Worm (Caenorhabditis elegans) whole organism, early embryonic: ENCODE data around the gene srd-40.

Experiments used
- B0310.2 ChIP-seq: sonication (generic microtip); optimal IDR thresholded peaks from 2 replicates; lab custom pipeline; 2016; ENCODE audit warnings: mild to moderate bottlenecking, missing genetic modification characterization, missing compliant biosample characterization
- F13C5.2 ChIP-seq: sonication (generic microtip); optimal IDR thresholded peaks from 2 replicates; lab custom pipeline; 2017; ENCODE audit warnings: mild to moderate bottlenecking, missing genetic modification characterization, inconsistent platforms, missing compliant biosample characterization
- aly-1 ChIP-seq: sonication (generic microtip); optimal IDR thresholded peaks from 2 replicates; lab custom pipeline; 2016; ENCODE audit warnings: missing genetic modification characterization, missing compliant biosample characterization
- ama-1 ChIP-seq: fragments of 150-350 bp; optimal IDR thresholded peaks from 2 replicates; lab custom pipeline; 2014
- ceh-13 ChIP-seq: fragments of 200-800 bp; sonication (Bioruptor generic); optimal IDR thresholded peaks from 2 replicates; lab custom pipeline; 2018; ENCODE audit warnings: mild to moderate bottlenecking, missing genetic modification characterization, missing compliant biosample characterization
- ceh-36 ChIP-seq: sonication (generic microtip); optimal IDR thresholded peaks from 2 replicates; lab custom pipeline; 2016; ENCODE audit warnings: missing genetic modification characterization, inconsistent platforms, missing compliant biosample characterization
- flt-1 ChIP-seq: fragments of 200-800 bp; sonication (Bioruptor generic); IDR thresholded peaks from 2 replicates; pipeline ENCODE4 v1.3.6; 2022; ENCODE audit warnings: missing genetic modification characterization, missing compliant biosample characterization
- hmbx-1 ChIP-seq: sonication (generic microtip); optimal IDR thresholded peaks from 2 replicates; lab custom pipeline; 2016; ENCODE audit warnings: mild to moderate bottlenecking, missing genetic modification characterization, missing compliant biosample characterization
- hmg-4 ChIP-seq: fragments of 200-800 bp; sonication (Bioruptor generic); optimal IDR thresholded peaks from 2 replicates; lab custom pipeline; 2018; ENCODE audit warnings: mild to moderate bottlenecking, missing genetic modification characterization, missing compliant biosample characterization
- hnd-1 ChIP-seq: sonication (generic microtip); optimal IDR thresholded peaks from 2 replicates; lab custom pipeline; 2016; ENCODE audit warnings: missing genetic modification characterization, missing compliant biosample characterization
- pes-1 ChIP-seq: fragments of 200-800 bp; sonication (Bioruptor generic); IDR thresholded peaks from 2 replicates; pipeline ENCODE4 v1.3.6; 2022; ENCODE audit warnings: missing genetic modification reagents, missing genetic modification characterization, missing compliant biosample characterization
- tbx-11 ChIP-seq: fragments of 200-800 bp; sonication (Bioruptor generic); IDR thresholded peaks from 2 replicates; pipeline ENCODE4 v1.3.6; 2022; ENCODE audit warnings: missing genetic modification characterization, missing compliant biosample characterization

- TF ChIP-seq pes-1 (GFP tag; lab: Robert Waterston, UW) (no peak), hmg-4 (GFP tag; lab: Kevin White, UChicago) (no peak), F13C5.2 (tag; lab: Kevin White, UChicago) (no peak), B0310.2 (tag; lab: Kevin White, UChicago) (no peak), ama-1 (no peak), hnd-1 (tag; lab: Kevin White, UChicago) (no peak), hmbx-1 (tag; lab: Kevin White, UChicago) (no peak), flt-1 (GFP tag; lab: Robert Waterston, UW) (no peak), aly-1 (tag; lab: Kevin White, UChicago) (no peak), tbx-11 (GFP tag; lab: Robert Waterston, UW) (no peak), ceh-36 (no peak), ceh-13 (no peak)
These were observed 35.3 kb upstream of the srd-40 start, which contains the start of gene C04B4.5 for ce11 chrX:12288254-12288653.
